Fruit fly (Drosophila melanogaster) whole organism, embryonic: ENCODE results near the gene Hn.

Experiments
- Antp ChIP-seq: fragments of 200-800 bp; sonication (Bioruptor generic); optimal IDR thresholded peaks from 3 replicates; lab custom pipeline; 2016; ENCODE audit warnings: missing biosample characterization, missing genetic modification characterization
- Asciz ChIP-seq: fragments of 200-800 bp; sonication (Bioruptor generic); optimal IDR thresholded peaks from 2 replicates; lab custom pipeline; 2017; ENCODE audit warnings: missing biosample characterization, mild to moderate bottlenecking, missing genetic modification characterization, missing genetic modification reagents
- CG10462 ChIP-seq: fragments of 200-800 bp; sonication (Bioruptor generic); optimal IDR thresholded peaks from 2 replicates; lab custom pipeline; 2016; ENCODE audit warnings: missing biosample characterization, missing genetic modification characterization
- CG12299 ChIP-seq: fragments of 200-800 bp; sonication (Bioruptor generic); optimal IDR thresholded peaks from 2 replicates; lab custom pipeline; 2018; ENCODE audit warnings: missing biosample characterization, mild to moderate bottlenecking, missing genetic modification characterization
- CG12744 ChIP-seq: fragments of 200-800 bp; sonication (Bioruptor generic); optimal IDR thresholded peaks from 2 replicates; lab custom pipeline; 2016; ENCODE audit warnings: missing biosample characterization, missing genetic modification characterization
- CG15601 ChIP-seq: fragments of 200-800 bp; sonication (Bioruptor generic); optimal IDR thresholded peaks from 3 replicates; lab custom pipeline; 2019; ENCODE audit warnings: missing biosample characterization, mild to moderate bottlenecking, missing genetic modification characterization, moderate library complexity
- CG17359 ChIP-seq: fragments of 200-800 bp; sonication (Bioruptor generic); optimal IDR thresholded peaks from 3 replicates; lab custom pipeline; 2018; ENCODE audit warnings: missing biosample characterization, mild to moderate bottlenecking, missing genetic modification characterization, moderate library complexity
- CG17568 ChIP-seq: fragments of 200-800 bp; sonication (Bioruptor generic); optimal IDR thresholded peaks from 2 replicates; lab custom pipeline; 2018; ENCODE audit warnings: missing biosample characterization, mild to moderate bottlenecking, missing genetic modification characterization, moderate library complexity
- CG2202 ChIP-seq: fragments of 200-800 bp; sonication (Bioruptor generic); optimal IDR thresholded peaks from 2 replicates; lab custom pipeline; 2018; ENCODE audit warnings: missing biosample characterization, mild to moderate bottlenecking, missing genetic modification characterization
- CG2712 ChIP-seq: fragments of 200-800 bp; optimal IDR thresholded peaks from 3 replicates; lab custom pipeline; 2019; ENCODE audit warnings: missing biosample characterization, mild to moderate bottlenecking, missing genetic modification characterization, moderate library complexity
- CG2889 ChIP-seq: fragments of 200-800 bp; sonication (Bioruptor generic); IDR thresholded peaks from 3 replicates; pipeline ENCODE4 v1.3.6; 2022; ENCODE audit warnings: missing biosample characterization, missing genetic modification characterization
- CG31365 ChIP-seq: fragments of 200-800 bp; sonication (Bioruptor generic); optimal IDR thresholded peaks from 2 replicates; lab custom pipeline; 2018; ENCODE audit warnings: missing biosample characterization, mild to moderate bottlenecking, missing genetic modification characterization
- CG34224 ChIP-seq: fragments of 200-800 bp; sonication (Bioruptor generic); IDR thresholded peaks from 3 replicates; pipeline ENCODE4 v1.3.6; 2022; ENCODE audit warnings: missing biosample characterization, missing genetic modification characterization; ENCODE audit not compliant: partially characterized antibody
- CG5180 ChIP-seq: fragments of 200-800 bp; sonication (Bioruptor generic); optimal IDR thresholded peaks from 3 replicates; lab custom pipeline; 2017; ENCODE audit warnings: missing biosample characterization, missing genetic modification characterization, mild to moderate bottlenecking, moderate library complexity, missing genetic modification reagents
- CG5953 ChIP-seq: fragments of 200-800 bp; sonication (Bioruptor generic); IDR thresholded peaks from 2 replicates; pipeline ENCODE4 v1.3.6; 2022; ENCODE audit warnings: missing biosample characterization, missing genetic modification characterization
- CG8765 ChIP-seq: fragments of 200-800 bp; sonication (Bioruptor generic); IDR thresholded peaks from 2 replicates; pipeline ENCODE4 v1.3.6; 2022; ENCODE audit warnings: missing biosample characterization, missing genetic modification characterization
- CHES-1-like ChIP-seq: fragments of 200-800 bp; sonication (Bioruptor generic); optimal IDR thresholded peaks from 2 replicates; lab custom pipeline; 2016; ENCODE audit warnings: missing biosample characterization, missing genetic modification characterization
- D19B ChIP-seq: fragments of 200-800 bp; sonication (Bioruptor generic); optimal IDR thresholded peaks from 2 replicates; lab custom pipeline; 2017; ENCODE audit warnings: missing biosample characterization, mild to moderate bottlenecking, missing genetic modification characterization
- Dfd ChIP-seq, 2 experiments: fragments of >200 bp; optimal IDR thresholded peaks; 2 replicates each; lab custom pipeline; 2017; ENCODE audit warnings: missing biosample characterization in 2 of 2, missing genetic modification characterization in 2 of 2
- Fer1 ChIP-seq: fragments of 200-800 bp; sonication (Bioruptor generic); optimal IDR thresholded peaks from 2 replicates; lab custom pipeline; 2017; ENCODE audit warnings: missing biosample characterization, mild to moderate bottlenecking, missing genetic modification characterization
- HmgZ ChIP-seq: fragments of 200-800 bp; sonication (Bioruptor generic); optimal IDR thresholded peaks from 2 replicates; lab custom pipeline; 2018; ENCODE audit warnings: missing biosample characterization, mild to moderate bottlenecking, missing genetic modification characterization
- Hmr ChIP-seq: fragments of 200-800 bp; sonication (Bioruptor generic); optimal IDR thresholded peaks from 3 replicates; lab custom pipeline; 2017; ENCODE audit warnings: mild to moderate bottlenecking, missing biosample characterization, missing genetic modification reagents, missing genetic modification characterization
- Hmx ChIP-seq: fragments of 200-800 bp; sonication (Bioruptor generic); optimal IDR thresholded peaks from 2 replicates; lab custom pipeline; 2016; ENCODE audit warnings: missing biosample characterization, missing genetic modification characterization
- Hsf ChIP-seq: fragments of 200-800 bp; sonication (Bioruptor generic); optimal IDR thresholded peaks from 3 replicates; lab custom pipeline; 2016; ENCODE audit warnings: missing biosample characterization, missing genetic modification characterization
- Jarid2 ChIP-seq: fragments of 200-800 bp; sonication (Bioruptor generic); optimal IDR thresholded peaks from 3 replicates; lab custom pipeline; 2017; ENCODE audit warnings: mild to moderate bottlenecking, missing biosample characterization, missing genetic modification reagents, missing genetic modification characterization
- bbx ChIP-seq: fragments of 200-800 bp; sonication (Bioruptor generic); IDR thresholded peaks from 2 replicates; pipeline ENCODE4 v1.3.6; 2022; ENCODE audit warnings: missing biosample characterization, missing genetic modification characterization; ENCODE audit not compliant: partially characterized antibody
- bcd ChIP-seq: fragments of 200-800 bp; sonication (Bioruptor generic); optimal IDR thresholded peaks from 2 replicates; lab custom pipeline; 2017; ENCODE audit warnings: missing biosample characterization, mild to moderate bottlenecking, missing genetic modification characterization
- cas ChIP-seq: fragments of 200-800 bp; sonication (Bioruptor generic); IDR thresholded peaks from 2 replicates; pipeline ENCODE4 v1.3.6; 2022; ENCODE audit warnings: missing biosample characterization, missing genetic modification characterization
- caup ChIP-seq: fragments of 200-800 bp; sonication (Bioruptor generic); optimal IDR thresholded peaks from 3 replicates; lab custom pipeline; 2017; ENCODE audit warnings: missing biosample characterization, mild to moderate bottlenecking, missing genetic modification characterization, moderate library complexity; ENCODE audit not compliant: severe bottlenecking
- ci ChIP-seq: fragments of 200-800 bp; sonication (Bioruptor generic); IDR thresholded peaks from 3 replicates; pipeline ENCODE4 v1.3.6; 2022; ENCODE audit warnings: missing biosample characterization, missing genetic modification characterization
- corto ChIP-seq: fragments of 200-800 bp; sonication (Bioruptor generic); optimal IDR thresholded peaks from 2 replicates; lab custom pipeline; 2016; ENCODE audit warnings: missing biosample characterization, mild to moderate bottlenecking, missing genetic modification characterization, moderate library complexity
- da ChIP-seq: fragments of 200-800 bp; sonication (Bioruptor generic); optimal IDR thresholded peaks from 2 replicates; lab custom pipeline; 2016; ENCODE audit warnings: missing biosample characterization, missing genetic modification characterization
- dmrt99B ChIP-seq: fragments of 200-800 bp; sonication (Bioruptor generic); optimal IDR thresholded peaks from 2 replicates; lab custom pipeline; 2018; ENCODE audit warnings: missing biosample characterization, mild to moderate bottlenecking, missing genetic modification characterization, moderate library complexity
- ftz-f1 ChIP-seq: fragments of 200-800 bp; sonication (Bioruptor generic); optimal IDR thresholded peaks from 2 replicates; lab custom pipeline; 2016; ENCODE audit warnings: missing biosample characterization, missing genetic modification characterization
- gcm ChIP-seq: fragments of 200-800 bp; sonication (Bioruptor generic); optimal IDR thresholded peaks from 2 replicates; lab custom pipeline; 2019; ENCODE audit warnings: missing biosample characterization, mild to moderate bottlenecking, missing genetic modification characterization, moderate library complexity
- gem ChIP-seq: fragments of 200-800 bp; sonication (Bioruptor generic); optimal IDR thresholded peaks from 2 replicates; lab custom pipeline; 2019; ENCODE audit warnings: missing biosample characterization, mild to moderate bottlenecking, missing genetic modification characterization, moderate library complexity
- gt ChIP-seq: fragments of 200-800 bp; sonication (Bioruptor generic); IDR thresholded peaks from 2 replicates; pipeline ENCODE4 v1.3.6; 2022; ENCODE audit warnings: missing biosample characterization, missing genetic modification characterization
- hth ChIP-seq: fragments of >200 bp; optimal IDR thresholded peaks from 2 replicates; lab custom pipeline; 2017; ENCODE audit warnings: inconsistent platforms
- jing ChIP-seq: fragments of 200-800 bp; sonication (Bioruptor generic); optimal IDR thresholded peaks from 2 replicates; lab custom pipeline; 2018; ENCODE audit warnings: missing biosample characterization, mild to moderate bottlenecking, missing genetic modification characterization
- kay ChIP-seq: fragments of 200-800 bp; sonication (Bioruptor generic); optimal IDR thresholded peaks from 2 replicates; lab custom pipeline; 2016; ENCODE audit warnings: missing biosample characterization, missing genetic modification characterization
- lov ChIP-seq, 2 experiments: fragments of 200-800 bp in 1 of 2; fragments of >200 bp in 1 of 2; sonication (Bioruptor generic) in 1 of 2; IDR thresholded peaks in 1 of 2; optimal IDR thresholded peaks in 1 of 2; 2 replicates in 1 of 2; 3 replicates in 1 of 2; pipeline versions ENCODE4 v1.3.6 to Lab custom; 2017 to 2022; ENCODE audit warnings: missing biosample characterization in 1 of 2, missing genetic modification characterization in 1 of 2
- luna ChIP-seq: fragments of 200-800 bp; sonication (Bioruptor generic); optimal IDR thresholded peaks from 2 replicates; lab custom pipeline; 2016; ENCODE audit warnings: missing biosample characterization, missing genetic modification characterization
- p53 ChIP-seq: fragments of 200-800 bp; sonication (Bioruptor generic); optimal IDR thresholded peaks from 2 replicates; lab custom pipeline; 2016; ENCODE audit warnings: missing biosample characterization, missing genetic modification characterization
- peb ChIP-seq: fragments of 200-800 bp; sonication (Bioruptor generic); IDR thresholded peaks from 2 replicates; pipeline ENCODE4 v1.3.6; 2022; ENCODE audit warnings: missing biosample characterization, missing genetic modification characterization
- so ChIP-seq: fragments of 200-800 bp; sonication (Bioruptor generic); IDR thresholded peaks from 3 replicates; pipeline ENCODE4 v1.3.6; 2022; ENCODE audit warnings: missing biosample characterization, missing genetic modification characterization
- toy ChIP-seq: fragments of 200-800 bp; sonication (Bioruptor generic); IDR thresholded peaks from 2 replicates; pipeline ENCODE4 v1.3.6; 2022; ENCODE audit warnings: missing biosample characterization, missing genetic modification characterization
- tup ChIP-seq: fragments of 200-800 bp; sonication (Bioruptor generic); optimal IDR thresholded peaks from 2 replicates; lab custom pipeline; 2016; ENCODE audit warnings: missing biosample characterization, mild to moderate bottlenecking, missing genetic modification characterization, moderate library complexity
- twi ChIP-seq: fragments of 200-800 bp; optimal IDR thresholded peaks from 2 replicates; lab custom pipeline; 2019; ENCODE audit warnings: missing biosample characterization, mild to moderate bottlenecking, missing genetic modification characterization, moderate library complexity
- wdn ChIP-seq: fragments of 200-800 bp; sonication (Bioruptor generic); IDR thresholded peaks from 2 replicates; pipeline ENCODE4 v1.3.6; 2022; ENCODE audit warnings: missing biosample characterization, missing genetic modification characterization
- yki ChIP-seq: fragments of >200 bp; optimal IDR thresholded peaks from 3 replicates; lab custom pipeline; 2018

Hn gene

dm6 chr3L:7782051-7782682 is 21.9 kb downstream of the Hn start (continued):
- peak; percentile 16 for TF ChIP-seq CG17359 (tag; lab: Kevin White, UChicago)
- no peak for TF ChIP-seq Antp (GFP tag; lab: Kevin White, UChicago)
- TF ChIP-seq hth: no peak
- no peak for TF ChIP-seq bbx (GFP tag; lab: Robert Waterston, UW)
- TF ChIP-seq p53 (GFP tag; lab: Kevin White, UChicago): no peak
- no peak for TF ChIP-seq kay (GFP tag; lab: Kevin White, UChicago)
- TF ChIP-seq Hsf (GFP tag; lab: Kevin White, UChicago): no peak
- TF ChIP-seq gcm (GFP tag; lab: Kevin White, UChicago): no peak
- TF ChIP-seq CG17568: peak; percentile 14
- no peak; the same call in 2 of the 3 replicates for TF ChIP-seq so
- no peak for TF ChIP-seq ftz-f1 (GFP tag; lab: Kevin White, UChicago)
- no peak for TF ChIP-seq luna
- peak; percentile 11 for TF ChIP-seq HmgZ (tag; lab: Kevin White, UChicago)
- no peak for TF ChIP-seq ci (GFP tag; lab: Robert Waterston, UW)
- no peak for TF ChIP-seq CG2202
- peak; percentile 67 for TF ChIP-seq CG12299 (tag; lab: Kevin White, UChicago)
- no peak for TF ChIP-seq da
- 0 out of 2 replicates have a peak, but pooled peaks have one; percentile 36 for TF ChIP-seq CG5953
- no peak for TF ChIP-seq cas (GFP tag; lab: Robert Waterston, UW)
- no peak for TF ChIP-seq CG8765
- TF ChIP-seq CG2889: no peak
- no peak for TF ChIP-seq jing
- no peak for TF ChIP-seq Hmr
- no peak for TF ChIP-seq bcd
- no peak for TF ChIP-seq Dfd (GFP tag; optimal IDR thresholded peaks at IDR 0.05; lab: Kevin White, UChicago)
- TF ChIP-seq Hmx (GFP tag; lab: Kevin White, UChicago): no peak
- TF ChIP-seq corto (GFP tag; lab: Kevin White, UChicago): no peak
- no peak for TF ChIP-seq twi (tag; lab: Kevin White, UChicago)
- no peak for TF ChIP-seq CG2712 (tag; lab: Kevin White, UChicago)
- TF ChIP-seq CG12744 (GFP tag; lab: Kevin White, UChicago): peak; percentile 7
- TF ChIP-seq lov (optimal IDR thresholded peaks at IDR 0.05; lab: Kevin White, UChicago): no peak
- no peak for TF ChIP-seq lov (GFP tag; IDR thresholded peaks at IDR 0.05; lab: Robert Waterston, UW)
- peak; percentile 52 for TF ChIP-seq Asciz (GFP tag; lab: Kevin White, UChicago)
- TF ChIP-seq tup (GFP tag; lab: Kevin White, UChicago): no peak
- TF ChIP-seq wdn (GFP tag; lab: Robert Waterston, UW): no peak
- no peak for TF ChIP-seq toy (GFP tag; lab: Robert Waterston, UW)
- TF ChIP-seq yki (lab: Kevin White, UChicago): no peak
- TF ChIP-seq D19B (GFP tag; lab: Kevin White, UChicago): no peak
- TF ChIP-seq CG10462: no peak
- no peak for TF ChIP-seq peb (GFP tag; lab: Robert Waterston, UW)
- TF ChIP-seq gem (tag; lab: Kevin White, UChicago): peak; percentile 48
- TF ChIP-seq Jarid2 (GFP tag; lab: Kevin White, UChicago): no peak
- no peak for TF ChIP-seq dmrt99B (tag; lab: Kevin White, UChicago)
- no peak for TF ChIP-seq gt
- peak; percentile 15 for TF ChIP-seq CG15601
- peak; percentile 75 for TF ChIP-seq caup (GFP tag; lab: Kevin White, UChicago)
- peak; percentile 36 for TF ChIP-seq CG5180 (GFP tag; lab: Kevin White, UChicago)
- TF ChIP-seq CG31365 (tag; lab: Kevin White, UChicago): no peak
- no peak for TF ChIP-seq CHES-1-like (GFP tag; lab: Kevin White, UChicago)
- TF ChIP-seq CG34224 (GFP tag; lab: Robert Waterston, UW): no peak
- TF ChIP-seq Fer1: peak; percentile 66
